Fruit fly (Drosophila melanogaster): Measurements from ENCODE around the gene CG33700.

- peak; percentile 42 for TF ChIP-seq CG7101 (tag; optimal IDR thresholded peaks at IDR 0.05)
- TF ChIP-seq CG7045 (GFP tag; optimal IDR thresholded peaks at IDR 0.05): peak; percentile 25
- TF ChIP-seq Crg-1 (GFP tag; optimal IDR thresholded peaks at IDR 0.05): no peak
- peak; percentile 48 for TF ChIP-seq CG14711 (tag; optimal IDR thresholded peaks at IDR 0.05)
- TF ChIP-seq Mnt (GFP tag; optimal IDR thresholded peaks at IDR 0.05): peak; percentile 86
- TF ChIP-seq cnc (optimal IDR thresholded peaks at IDR 0.05): no peak
- peak; percentile 39 for TF ChIP-seq kay (GFP tag; ENCODE audit: borderline replicate concordance)
Measured at dm6 chr3L:9505007-9505712, 20.2 kb downstream of the CG33700 start, which contains the start of gene path.

All from whole organism, adult.